Worm (Caenorhabditis elegans) whole organism, L4 larva: ENCODE measurements around the gene ttr-17.

Experiments used
- F10B5.3 ChIP-seq: sonication (generic microtip); optimal IDR thresholded peaks from 2 replicates; lab custom pipeline; 2016; ENCODE audit warnings: mild to moderate bottlenecking, missing genetic modification characterization, missing compliant biosample characterization
- F26F4.8 ChIP-seq: fragments of 200-800 bp; sonication (Bioruptor generic); conservative IDR thresholded peaks from 2 replicates; pipeline ENCODE4 v1.3.6; 2022; ENCODE audit warnings: missing genetic modification characterization, missing compliant biosample characterization
- aha-1 ChIP-seq: fragments of 150-350 bp; peaks from one replicate; lab custom pipeline; 2014; ENCODE audit warnings: missing biosample characterization, missing genetic modification characterization
- ceh-20 ChIP-seq: fragments of 200-800 bp; sonication (Bioruptor generic); IDR thresholded peaks from 2 replicates; pipeline ENCODE4 v1.3.6; 2022; ENCODE audit warnings: missing genetic modification reagents, missing genetic modification characterization, missing compliant biosample characterization
- ceh-28 ChIP-seq: fragments of 150-350 bp; optimal IDR thresholded peaks from 2 replicates; lab custom pipeline; 2014; ENCODE audit warnings: missing biosample characterization, missing genetic modification reagents, missing genetic modification characterization
- daf-16 ChIP-seq, 3 experiments: sonication (generic microtip); optimal IDR thresholded peaks; 2 replicates each; lab custom pipeline; 2016 to 2017; ENCODE audit warnings: missing genetic modification characterization in 3 of 3, missing genetic modification reagents in 3 of 3, mild to moderate bottlenecking in 2 of 3, missing compliant biosample characterization in 2 of 3, missing biosample characterization in 1 of 3, moderate library complexity in 1 of 3
- dmd-6 ChIP-seq: fragments of 200-800 bp; sonication (Bioruptor generic); IDR thresholded peaks from 2 replicates; pipeline ENCODE4 v1.3.6; 2022; ENCODE audit warnings: missing genetic modification reagents, missing genetic modification characterization, missing compliant biosample characterization
- dpl-1 ChIP-seq: fragments of 150-350 bp; optimal IDR thresholded peaks from 2 replicates; lab custom pipeline; 2014; ENCODE audit warnings: missing biosample characterization, missing genetic modification reagents, missing genetic modification characterization
- dve-1 ChIP-seq: sonication (generic microtip); optimal IDR thresholded peaks from 2 replicates; lab custom pipeline; 2017; ENCODE audit warnings: antibody characterized with exemption, mild to moderate bottlenecking, missing genetic modification characterization, missing compliant biosample characterization; ENCODE audit not compliant: insufficient read depth
- fos-1 ChIP-seq: fragments of 150-350 bp; optimal IDR thresholded peaks from 2 replicates; lab custom pipeline; 2014; ENCODE audit warnings: missing biosample characterization, missing genetic modification characterization
- hlh-11 ChIP-seq: fragments of 200-800 bp; sonication (Bioruptor generic); optimal IDR thresholded peaks from 2 replicates; lab custom pipeline; 2018; ENCODE audit warnings: mild to moderate bottlenecking, missing genetic modification characterization, missing compliant biosample characterization
- hlh-30 ChIP-seq: sonication (generic microtip); optimal IDR thresholded peaks from 2 replicates; lab custom pipeline; 2017; ENCODE audit warnings: antibody characterized with exemption, mild to moderate bottlenecking, missing genetic modification characterization, missing compliant biosample characterization; ENCODE audit not compliant: insufficient read depth
- hmg-1.1 ChIP-seq: fragments of 200-800 bp; sonication (Bioruptor generic); IDR thresholded peaks from 2 replicates; pipeline ENCODE4 v1.3.6; 2022; ENCODE audit warnings: missing genetic modification reagents, missing genetic modification characterization, missing compliant biosample characterization
- jun-1 ChIP-seq: fragments of 150-350 bp; optimal IDR thresholded peaks from 2 replicates; lab custom pipeline; 2014; ENCODE audit warnings: missing biosample characterization, missing genetic modification reagents, missing genetic modification characterization
- lin-1 ChIP-seq: fragments of 200-800 bp; sonication (Bioruptor generic); IDR thresholded peaks from 2 replicates; pipeline ENCODE4 v1.3.6; 2022; ENCODE audit warnings: missing genetic modification reagents, missing genetic modification characterization, missing compliant biosample characterization
- lin-38 ChIP-seq: fragments of 200-800 bp; sonication (Bioruptor generic); IDR thresholded peaks from 2 replicates; pipeline ENCODE4 v1.3.6; 2022; ENCODE audit warnings: missing genetic modification reagents, missing genetic modification characterization, missing compliant biosample characterization
- lsy-2 ChIP-seq, 2 experiments: fragments of 150-350 bp in 1 of 2; sonication (generic microtip) in 1 of 2; optimal IDR thresholded peaks; 2 replicates each; lab custom pipeline; 2014 to 2017; ENCODE audit warnings: missing biosample characterization in 2 of 2, missing genetic modification characterization in 2 of 2
- mdl-1 ChIP-seq, 2 experiments: fragments of 150-350 bp in 1 of 2; sonication (generic microtip) in 1 of 2; optimal IDR thresholded peaks; 2 replicates each; lab custom pipeline; 2014 to 2017; ENCODE audit warnings: missing biosample characterization in 2 of 2, missing genetic modification characterization in 2 of 2
- mdt-29 ChIP-seq: fragments of 200-800 bp; sonication (Bioruptor generic); IDR thresholded peaks from 2 replicates; pipeline ENCODE4 v1.3.6; 2022; ENCODE audit warnings: missing genetic modification reagents, missing genetic modification characterization, missing compliant biosample characterization
- mep-1 ChIP-seq: fragments of 150-350 bp; sonication (generic microtip); optimal IDR thresholded peaks from 3 replicates; lab custom pipeline; 2014; ENCODE audit warnings: missing biosample characterization, missing genetic modification characterization
- mes-2 ChIP-seq: sonication (generic microtip); optimal IDR thresholded peaks from 2 replicates; lab custom pipeline; 2016; ENCODE audit warnings: missing genotype, mild to moderate bottlenecking, missing genetic modification characterization, missing compliant biosample characterization; ENCODE audit not compliant: poor library complexity, severe bottlenecking
- mxl-3 ChIP-seq: fragments of 200-800 bp; sonication (Bioruptor generic); optimal IDR thresholded peaks from 2 replicates; lab custom pipeline; 2018; ENCODE audit warnings: mild to moderate bottlenecking, missing genetic modification characterization, missing compliant biosample characterization
- nhr-102 ChIP-seq: sonication (generic microtip); optimal IDR thresholded peaks from 2 replicates; lab custom pipeline; 2016; ENCODE audit warnings: mild to moderate bottlenecking, missing genetic modification characterization, moderate library complexity, missing compliant biosample characterization
- nhr-237 ChIP-seq: sonication (generic microtip); optimal IDR thresholded peaks from 2 replicates; lab custom pipeline; 2017; ENCODE audit warnings: missing biosample characterization, missing genetic modification characterization
- nhr-28 ChIP-seq: fragments of 150-350 bp; optimal IDR thresholded peaks from 2 replicates; lab custom pipeline; 2014; ENCODE audit warnings: missing biosample characterization, missing genetic modification characterization
- nhr-41 ChIP-seq: fragments of 200-800 bp; sonication (Bioruptor generic); IDR thresholded peaks from 2 replicates; pipeline ENCODE4 v1.3.6; 2022; ENCODE audit warnings: missing genetic modification reagents, missing genetic modification characterization, missing compliant biosample characterization
- nhr-42 ChIP-seq: fragments of 200-800 bp; sonication (Bioruptor generic); IDR thresholded peaks from 2 replicates; pipeline ENCODE4 v1.3.6; 2022; ENCODE audit warnings: missing genetic modification characterization, missing compliant biosample characterization
- nhr-48 ChIP-seq: sonication (generic microtip); optimal IDR thresholded peaks from 2 replicates; lab custom pipeline; 2016; ENCODE audit warnings: mild to moderate bottlenecking, missing genetic modification characterization, missing compliant biosample characterization
- nhr-77 ChIP-seq: fragments of 150-350 bp; optimal IDR thresholded peaks from 2 replicates; lab custom pipeline; 2014; ENCODE audit warnings: missing biosample characterization, missing genetic modification characterization
- pha-4 ChIP-seq, 2 experiments: fragments of 150-350 bp in 1 of 2; fragments of 200-800 bp in 1 of 2; sonication (Bioruptor generic) in 1 of 2; IDR thresholded peaks in 1 of 2; optimal IDR thresholded peaks in 1 of 2; 2 replicates each; pipeline versions ENCODE4 v1.3.6 to Lab custom; 2014 to 2022; ENCODE audit warnings: missing genetic modification characterization in 2 of 2, missing genetic modification reagents in 2 of 2, missing biosample characterization in 1 of 2, missing compliant biosample characterization in 1 of 2
- php-3 ChIP-seq: fragments of 200-800 bp; sonication (Bioruptor generic); IDR thresholded peaks from 2 replicates; pipeline ENCODE4 v1.3.6; 2022; ENCODE audit warnings: missing genetic modification reagents, missing genetic modification characterization, missing compliant biosample characterization
- pqm-1 ChIP-seq: sonication (generic microtip); optimal IDR thresholded peaks from 2 replicates; lab custom pipeline; 2017; ENCODE audit warnings: missing biosample characterization, missing genetic modification characterization
- sdz-12 ChIP-seq: fragments of 200-800 bp; sonication (Bioruptor generic); optimal IDR thresholded peaks from 2 replicates; lab custom pipeline; 2018; ENCODE audit warnings: mild to moderate bottlenecking, missing genetic modification characterization, missing compliant biosample characterization
- tag-97 ChIP-seq: fragments of 200-800 bp; sonication (Bioruptor generic); IDR thresholded peaks from 2 replicates; pipeline ENCODE4 v1.3.6; 2022; ENCODE audit warnings: missing genetic modification characterization, missing compliant biosample characterization
- unc-39 ChIP-seq: sonication (generic microtip); optimal IDR thresholded peaks from 2 replicates; lab custom pipeline; 2017; ENCODE audit warnings: missing biosample characterization, missing genetic modification characterization
- ztf-11 ChIP-seq: fragments of 150-350 bp; optimal IDR thresholded peaks from 2 replicates; lab custom pipeline; 2014; ENCODE audit warnings: missing biosample characterization, missing genetic modification characterization

Gene ttr-17

ce11 chrIV:11021512-11022268 lies 45.1 kb downstream of the ttr-17 start, which contains the start of gene mogs-1 (continued):
- peak; percentile 23 for TF ChIP-seq mes-2
- TF ChIP-seq mep-1: peak; percentile 26
- no peak for TF ChIP-seq ztf-11
- TF ChIP-seq F10B5.3 (tag; lab: Kevin White, UChicago): no peak
- no peak for TF ChIP-seq nhr-237 (tag; lab: Kevin White, UChicago)
- TF ChIP-seq nhr-42 (GFP tag; lab: Robert Waterston, UW): 0 out of 2 replicates have a peak, but pooled peaks have one; percentile 36
- peak; percentile 69 for TF ChIP-seq dve-1
- TF ChIP-seq nhr-41 (GFP tag; lab: Robert Waterston, UW): no peak
- TF ChIP-seq F26F4.8 (GFP tag; lab: Robert Waterston, UW): no peak
- TF ChIP-seq nhr-28 (tag; lab: Kevin White, UChicago): peak; percentile 66
- no peak for TF ChIP-seq ceh-28 (tag; lab: Kevin White, UChicago)
- TF ChIP-seq nhr-48 (tag; lab: Kevin White, UChicago): peak; percentile 24
- no peak for TF ChIP-seq sdz-12
- TF ChIP-seq mxl-3 (GFP tag; lab: Kevin White, UChicago): peak; percentile 81

ce11 chrIV:11019962-11020550 lies 46.8 kb downstream of the ttr-17 start, which contains the start of gene F13H10.8:
F13H10.8 (plus strand) TSS chrIV:11020517.
- TF ChIP-seq mes-2 (peak; percentile 32), mxl-3 (GFP tag; lab: Kevin White, UChicago) (peak; percentile 7), php-3 (GFP tag; lab: Robert Waterston, UW) (peak; percentile 47; the same call in 1 of the 2 replicates), dpl-1 (GFP tag; lab: Kevin White, UChicago) (no peak), hlh-11 (peak; percentile 69), lin-1 (GFP tag; lab: Robert Waterston, UW) (0 out of 2 replicates have a peak, but pooled peaks have one; percentile 51), pqm-1 (tag; lab: Kevin White, UChicago) (peak; percentile 58), pha-4 (GFP tag; IDR thresholded peaks at IDR 0.05; lab: Robert Waterston, UW) (0 out of 2 replicates have a peak, but pooled peaks have one; percentile 8), pha-4 (tag; optimal IDR thresholded peaks at IDR 0.05; lab: Kevin White, UChicago) (peak; percentile 85), lsy-2 (tag; optimal IDR thresholded peaks at IDR 0.05; lab: Kevin White, UChicago) (peak in 1 of 2 experiments; percentile 38), nhr-77 (tag; lab: Kevin White, UChicago) (peak; percentile 3), mdt-29 (GFP tag; lab: Robert Waterston, UW) (no peak), ceh-20 (no peak), tag-97 (GFP tag; lab: Robert Waterston, UW) (no peak), daf-16 (GFP tag; optimal IDR thresholded peaks at IDR 0.05; lab: Kevin White, UChicago) (no peak), daf-16 (tag; optimal IDR thresholded peaks at IDR 0.05; lab: Kevin White, UChicago) (peak; percentile 66), dmd-6 (peak; percentile 76), aha-1 (tag; lab: Kevin White, UChicago) (no peak), hmg-1.1 (GFP tag; lab: Robert Waterston, UW) (no peak), hlh-30 (peak; percentile 30), dve-1 (peak; percentile 66), jun-1 (tag; lab: Kevin White, UChicago) (no peak), mep-1 (peak; percentile 21), nhr-28 (tag; lab: Kevin White, UChicago) (peak; percentile 69), lin-38 (GFP tag; lab: Robert Waterston, UW) (peak; percentile 92), nhr-102 (tag; lab: Kevin White, UChicago) (no peak), fos-1 (tag; lab: Kevin White, UChicago) (no peak), unc-39 (tag; lab: Kevin White, UChicago) (no peak), mdl-1 (tag; optimal IDR thresholded peaks at IDR 0.05; lab: Kevin White, UChicago) (peak in 1 of 2 experiments; percentile 44)
